Fruit fly (Drosophila melanogaster): ENCODE data around the gene Atg16.

The Atg16 gene

dm6 chr3R:29830925-29831324 is 4.0 kb downstream of the Atg16 start (continued):
- TF ChIP-seq Spps (tag; optimal IDR thresholded peaks at IDR 0.05) (peak; percentile 63), CG18764 (GFP tag; optimal IDR thresholded peaks at IDR 0.05) (peak; percentile 3), CG18599 (GFP tag; optimal IDR thresholded peaks at IDR 0.05) (peak; percentile 70), Asciz (GFP tag; optimal IDR thresholded peaks at IDR 0.05) (peak; percentile 79), bcd (GFP tag; optimal IDR thresholded peaks at IDR 0.05) (peak; percentile 9), CG14710 (tag; optimal IDR thresholded peaks at IDR 0.05) (peak; percentile 82), ara (GFP tag; IDR thresholded peaks at IDR 0.05) (peak; percentile 42; the same call in 1 of the 2 replicates), CG7987 (GFP tag; optimal IDR thresholded peaks at IDR 0.05) (peak; percentile 79), gsb-n (tag; optimal IDR thresholded peaks at IDR 0.05) (peak; percentile 51), hkb (optimal IDR thresholded peaks at IDR 0.05) (no peak), hkb (GFP tag; IDR thresholded peaks at IDR 0.05) (0 out of 2 replicates have a peak, but pooled peaks have one; percentile 16), schlank (tag; optimal IDR thresholded peaks at IDR 0.05) (no peak), CG11723 (GFP tag; optimal IDR thresholded peaks at IDR 0.05) (peak; percentile 58), zfh1 (GFP tag; IDR thresholded peaks at IDR 0.05) (peak; percentile 51; the same call in 2 of the 3 replicates), ind (GFP tag; optimal IDR thresholded peaks at IDR 0.05) (no peak), CG3407 (GFP tag; optimal IDR thresholded peaks at IDR 0.05) (peak; percentile 17), Blimp-1 (GFP tag; optimal IDR thresholded peaks at IDR 0.05) (peak; percentile 71), Hr51 (GFP tag; optimal IDR thresholded peaks at IDR 0.05) (no peak), al (GFP tag; IDR thresholded peaks at IDR 0.05) (no peak), CG8281 (tag; optimal IDR thresholded peaks at IDR 0.05) (peak; percentile 29), CG15011 (GFP tag; optimal IDR thresholded peaks at IDR 0.05) (peak; percentile 40), HLHmδ (GFP tag; optimal IDR thresholded peaks at IDR 0.05) (peak; percentile 54), kni (GFP tag; optimal IDR thresholded peaks at IDR 0.05) (peak; percentile 82), D (optimal IDR thresholded peaks at IDR 0.05) (no peak), D (GFP tag; optimal IDR thresholded peaks at IDR 0.05) (peak; percentile 64), peb (GFP tag; IDR thresholded peaks at IDR 0.05) (no peak), CG2120 (GFP tag; optimal IDR thresholded peaks at IDR 0.05) (no peak), nerfin-1 (tag; optimal IDR thresholded peaks at IDR 0.05) (peak; percentile 80), CG8359 (GFP tag; optimal IDR thresholded peaks at IDR 0.05; ENCODE audit: borderline replicate concordance) (peak; percentile 66), D19A (tag; optimal IDR thresholded peaks at IDR 0.05) (peak; percentile 46), otp (GFP tag; IDR thresholded peaks at IDR 0.05) (0 out of 3 replicates have a peak, but pooled peaks have one; percentile 35), run (tag; optimal IDR thresholded peaks at IDR 0.05) (no peak), sima (GFP tag; optimal IDR thresholded peaks at IDR 0.05) (no peak), CG18262 (tag; optimal IDR thresholded peaks at IDR 0.05) (peak; percentile 66), Eip74EF (GFP tag; optimal IDR thresholded peaks at IDR 0.05) (peak in 1 of 2 experiments; percentile 37), CG33213 (GFP tag; optimal IDR thresholded peaks at IDR 0.05) (peak; percentile 24), CG1233 (GFP tag; optimal IDR thresholded peaks at IDR 0.05) (peak; percentile 84), chif (GFP tag; optimal IDR thresholded peaks at IDR 0.05) (peak in 1 of 2 experiments; percentile 16), CG16813 (GFP tag; IDR thresholded peaks at IDR 0.05; ENCODE audit: partially characterized antibody) (no peak), Myb (GFP tag; optimal IDR thresholded peaks at IDR 0.05) (no peak), CG1832 (GFP tag; optimal IDR thresholded peaks at IDR 0.05) (no peak), tx (GFP tag; optimal IDR thresholded peaks at IDR 0.05) (no peak), Med (GFP tag) (peak; percentile 73), CG31224 (GFP tag; IDR thresholded peaks at IDR 0.05) (no peak), CG6854 (GFP tag; optimal IDR thresholded peaks at IDR 0.05) (peak; percentile 2), unc-4 (GFP tag; IDR thresholded peaks at IDR 0.05; ENCODE audit: partially characterized antibody) (no peak), Sox102F (GFP tag; optimal IDR thresholded peaks at IDR 0.05) (no peak), CG5180 (GFP tag; optimal IDR thresholded peaks at IDR 0.05) (peak; percentile 39), h (optimal IDR thresholded peaks at IDR 0.05) (no peak), CG3281 (GFP tag; optimal IDR thresholded peaks at IDR 0.05) (peak; percentile 53)

Measured in whole organism, embryonic.